Worm (Caenorhabditis elegans) whole organism, L1 larva: ENCODE results near the gene Y105C5B.15.

Experiments used
- dpl-1 ChIP-seq, 3 experiments: fragments of 150-350 bp in 2 of 3; sonication (generic microtip) in 1 of 3; optimal IDR thresholded peaks; 2 replicates each; lab custom pipeline; 2014 to 2017; ENCODE audit warnings: missing biosample characterization in 3 of 3, missing genetic modification characterization in 3 of 3, missing genetic modification reagents in 3 of 3
- elt-2 ChIP-seq: sonication (generic microtip); optimal IDR thresholded peaks from 2 replicates; lab custom pipeline; 2016; ENCODE audit warnings: missing genetic modification characterization, mild to moderate bottlenecking, inconsistent platforms, missing compliant biosample characterization, missing genetic modification reagents
- hpl-2 ChIP-seq: fragments of 150-350 bp; optimal IDR thresholded peaks from 2 replicates; lab custom pipeline; 2014; ENCODE audit warnings: missing biosample characterization, missing genetic modification reagents, missing genetic modification characterization
- lin-15B ChIP-seq: fragments of 150-350 bp; sonication (generic microtip); optimal IDR thresholded peaks from 3 replicates; lab custom pipeline; 2014; ENCODE audit warnings: missing biosample characterization, missing genetic modification characterization
- mdl-1 ChIP-seq, 2 experiments: fragments of 150-350 bp; optimal IDR thresholded peaks; 2 replicates each; lab custom pipeline; 2014 to 2017; ENCODE audit warnings: missing biosample characterization in 2 of 2, missing genetic modification characterization in 2 of 2, inconsistent platforms in 1 of 2
- nhr-11 ChIP-seq: fragments of 150-350 bp; optimal IDR thresholded peaks from 2 replicates; lab custom pipeline; 2014; ENCODE audit warnings: missing biosample characterization, missing genetic modification characterization
- nhr-12 ChIP-seq: sonication (generic microtip); optimal IDR thresholded peaks from 2 replicates; lab custom pipeline; 2017; ENCODE audit warnings: missing biosample characterization, missing genetic modification characterization
- nhr-90 ChIP-seq: sonication (generic microtip); optimal IDR thresholded peaks from 2 replicates; lab custom pipeline; 2016; ENCODE audit warnings: mild to moderate bottlenecking, missing genetic modification characterization, missing compliant biosample characterization; ENCODE audit not compliant: poor library complexity
- tbx-2 ChIP-seq: sonication (generic microtip); optimal IDR thresholded peaks from 2 replicates; lab custom pipeline; 2016; ENCODE audit warnings: missing genetic modification characterization, missing compliant biosample characterization
- unc-130 ChIP-seq: fragments of 150-350 bp; optimal IDR thresholded peaks from 2 replicates; lab custom pipeline; 2017; ENCODE audit warnings: missing biosample characterization, missing genetic modification characterization, inconsistent platforms
- unc-30 ChIP-seq: sonication (generic microtip); optimal IDR thresholded peaks from 2 replicates; lab custom pipeline; 2017; ENCODE audit warnings: missing biosample characterization, missing genetic modification characterization
- zag-1 ChIP-seq: fragments of 150-350 bp; optimal IDR thresholded peaks from 2 replicates; lab custom pipeline; 2014; ENCODE audit warnings: missing biosample characterization, missing genetic modification characterization

DNA sequence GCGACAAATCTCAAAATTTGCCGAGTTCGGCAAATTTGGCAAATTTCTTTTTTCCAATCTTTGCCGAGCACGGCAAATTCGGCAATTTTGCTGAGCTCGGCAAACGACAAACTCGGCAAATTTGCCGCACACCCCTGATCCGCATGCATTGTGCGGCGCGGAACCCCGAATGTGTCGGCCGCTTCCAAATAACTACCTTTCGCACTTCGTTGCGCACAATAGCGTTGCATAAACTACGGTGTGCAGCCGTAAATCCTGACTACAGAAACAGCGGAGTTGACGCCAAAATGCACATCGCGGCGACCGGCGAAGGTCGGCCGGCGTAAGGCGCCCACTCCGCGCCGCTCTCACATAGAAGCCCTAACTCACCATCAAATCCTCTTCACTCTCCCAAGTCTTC, 13.3 kb upstream of the Y105C5B.15 start:
- no peak for TF ChIP-seq unc-30 (tag; lab: Kevin White, UChicago)
- no peak for TF ChIP-seq unc-130 (tag; lab: Kevin White, UChicago)
- no peak for TF ChIP-seq nhr-11 (tag; lab: Kevin White, UChicago)
- TF ChIP-seq tbx-2, result no peak
- no peak for TF ChIP-seq nhr-90
- TF ChIP-seq hpl-2, result no peak
- TF ChIP-seq nhr-12 (tag; lab: Kevin White, UChicago), result no peak
- no peak for TF ChIP-seq lin-15B (tag; lab: Kevin White, UChicago)
- TF ChIP-seq elt-2 (tag; lab: Kevin White, UChicago), result no peak
- TF ChIP-seq zag-1 (tag; lab: Kevin White, UChicago), result no peak
- no peak for TF ChIP-seq mdl-1 (tag; optimal IDR thresholded peaks at IDR 0.05; lab: Kevin White, UChicago)
- no peak for TF ChIP-seq dpl-1 (GFP tag; optimal IDR thresholded peaks at IDR 0.05; lab: Kevin White, UChicago)
